Fruit fly (Drosophila melanogaster): ENCODE measurements around the gene Try29F.

Try29F gene

dm6 chr2L:9019438-9019837, 21.1 kb downstream of the Try29F start:
- TF ChIP-seq CG17801 (GFP tag; optimal IDR thresholded peaks at IDR 0.05; ENCODE audit: partially characterized antibody): no peak

dm6 chr2L:9026157-9026556, 27.8 kb downstream of the Try29F start:
- TF ChIP-seq CG17801 (GFP tag; optimal IDR thresholded peaks at IDR 0.05; ENCODE audit: partially characterized antibody): no peak

dm6 chr2L:9031736-9032135, 33.4 kb downstream of the Try29F start, which contains the start of gene CG9582:
TSS of gene CG9582 (minus strand) at chr2L:9031836.
- TF ChIP-seq CG17801 (GFP tag; optimal IDR thresholded peaks at IDR 0.05; ENCODE audit: partially characterized antibody): no peak

All from ovary, adult (tissue).